Fruit fly (Drosophila melanogaster): ENCODE measurements around the gene CG13082.

Gene CG13082

DNA sequence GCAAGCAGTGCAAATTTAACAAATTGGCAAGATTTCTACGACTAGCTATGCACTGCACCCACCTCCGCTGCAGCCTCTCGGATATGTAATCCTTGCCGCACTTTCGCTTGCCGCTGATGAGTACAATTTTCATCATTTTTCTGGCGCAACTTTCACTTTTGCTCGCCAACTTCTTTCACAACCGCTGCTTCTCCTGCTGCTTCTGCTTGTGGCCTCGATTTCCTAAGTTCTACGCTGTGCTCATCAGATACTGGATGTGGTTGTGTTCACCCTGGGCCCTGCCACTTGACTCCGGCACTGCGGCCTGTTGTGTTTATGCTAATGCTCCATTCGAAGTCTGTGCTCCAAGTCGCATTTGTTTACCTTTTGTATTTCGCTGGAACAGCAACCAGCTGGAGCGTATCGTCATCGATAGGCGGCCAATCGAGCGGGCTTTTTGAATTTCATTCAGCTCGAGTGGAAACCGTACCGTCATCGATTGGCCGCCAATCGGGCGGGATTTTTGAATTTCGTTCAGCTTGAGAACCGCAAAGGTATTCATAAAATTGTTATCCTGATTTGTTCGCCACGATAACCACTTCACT, 41.9 kb downstream of the CG13082 start, which contains the start of gene Pmvk (continued):
- TF ChIP-seq gem (tag; optimal IDR thresholded peaks at IDR 0.05) (no peak), NK7.1 (GFP tag; optimal IDR thresholded peaks at IDR 0.05) (no peak), hb (GFP tag; IDR thresholded peaks at IDR 0.05; ENCODE audit: partially characterized antibody) (peak; percentile 85; the same call in 2 of the 3 replicates), CG17186 (GFP tag; optimal IDR thresholded peaks at IDR 0.05) (peak; percentile 51), jigr1 (GFP tag; IDR thresholded peaks at IDR 0.05) (no peak), Abd-B (GFP tag; optimal IDR thresholded peaks at IDR 0.05) (no peak), ATbp (GFP tag; optimal IDR thresholded peaks at IDR 0.05) (no peak), H15 (GFP tag; IDR thresholded peaks at IDR 0.05) (no peak), CG8359 (GFP tag; optimal IDR thresholded peaks at IDR 0.05; ENCODE audit: borderline replicate concordance) (no peak), YL-1 (GFP tag; optimal IDR thresholded peaks at IDR 0.05) (peak; percentile 26), vvl (GFP tag; IDR thresholded peaks at IDR 0.05) (peak; percentile 52; the same call in 1 of the 2 replicates), Antp (GFP tag; optimal IDR thresholded peaks at IDR 0.05) (no peak), Atf3 (GFP tag; optimal IDR thresholded peaks at IDR 0.05) (no peak), ken (GFP tag; IDR thresholded peaks at IDR 0.05) (no peak), sens-2 (GFP tag; IDR thresholded peaks at IDR 0.05) (no peak), CG11456 (GFP tag; IDR thresholded peaks at IDR 0.05) (no peak), CG12391 (tag; optimal IDR thresholded peaks at IDR 0.05) (no peak), CG8281 (tag; optimal IDR thresholded peaks at IDR 0.05) (no peak), CG16813 (GFP tag; IDR thresholded peaks at IDR 0.05; ENCODE audit: partially characterized antibody) (peak; percentile 75; the same call in 2 of the 3 replicates), run (tag; optimal IDR thresholded peaks at IDR 0.05) (no peak), crc (GFP tag; optimal IDR thresholded peaks at IDR 0.05) (no peak), ase (GFP tag; IDR thresholded peaks at IDR 0.05) (no peak), Hmr (GFP tag; optimal IDR thresholded peaks at IDR 0.05) (no peak), MBD-R2 (GFP tag; IDR thresholded peaks at IDR 0.05) (peak; percentile 71), CG11696 (GFP tag; IDR thresholded peaks at IDR 0.05) (no peak), CG17568 (GFP tag; optimal IDR thresholded peaks at IDR 0.05) (no peak), E2f1 (GFP tag; IDR thresholded peaks at IDR 0.05) (no peak), CG2889 (GFP tag; IDR thresholded peaks at IDR 0.05) (no peak), CG14860 (GFP tag; IDR thresholded peaks at IDR 0.05; ENCODE audit: partially characterized antibody) (peak; percentile 92), Gsc (GFP tag; IDR thresholded peaks at IDR 0.05) (no peak), hbn (GFP tag; IDR thresholded peaks at IDR 0.05; ENCODE audit: partially characterized antibody) (peak; percentile 72), dati (GFP tag; IDR thresholded peaks at IDR 0.05) (no peak), Mrtf (GFP tag; IDR thresholded peaks at IDR 0.05) (no peak), pita (GFP tag; optimal IDR thresholded peaks at IDR 0.05) (no peak), CG17612 (GFP tag; IDR thresholded peaks at IDR 0.05) (no peak), Dll (GFP tag; IDR thresholded peaks at IDR 0.05; ENCODE audit: partially characterized antibody) (peak; percentile 73), eve (GFP tag; optimal IDR thresholded peaks at IDR 0.05) (no peak), CG9727 (GFP tag; optimal IDR thresholded peaks at IDR 0.05) (no peak), vnd (GFP tag; IDR thresholded peaks at IDR 0.05; ENCODE audit: partially characterized antibody) (peak; percentile 91), Doc2 (GFP tag; IDR thresholded peaks at IDR 0.05) (no peak), br (optimal IDR thresholded peaks at IDR 0.05) (no peak), Gug (GFP tag; IDR thresholded peaks at IDR 0.05) (no peak), tin (GFP tag; optimal IDR thresholded peaks at IDR 0.05) (no peak), Dip3 (GFP tag; optimal IDR thresholded peaks at IDR 0.05) (no peak), Hr3 (GFP tag; optimal IDR thresholded peaks at IDR 0.05) (no peak), chn (GFP tag; optimal IDR thresholded peaks at IDR 0.05) (no peak), Mad (GFP tag; optimal IDR thresholded peaks at IDR 0.05) (no peak), D (optimal IDR thresholded peaks at IDR 0.05) (no peak), D (GFP tag; optimal IDR thresholded peaks at IDR 0.05) (no peak), CG4854 (GFP tag; optimal IDR thresholded peaks at IDR 0.05) (no peak), CG31441 (GFP tag; IDR thresholded peaks at IDR 0.05) (no peak), CG30431 (GFP tag; optimal IDR thresholded peaks at IDR 0.05) (no peak)
